Fruit fly (Drosophila melanogaster) whole organism, embryonic: ENCODE results near the gene CG7069.
A peak's percentile ranks its signal among the peaks of the same experiment; 100 is the strongest.

Source experiments
- B-H1 ChIP-seq: fragments of 200-800 bp; sonication (Bioruptor generic); IDR thresholded peaks from 3 replicates; pipeline ENCODE4 v1.3.6; 2022; ENCODE audit warnings: missing biosample characterization, missing genetic modification characterization
- Blimp-1 ChIP-seq: fragments of 200-800 bp; sonication (Bioruptor generic); optimal IDR thresholded peaks from 3 replicates; lab custom pipeline; 2018; ENCODE audit warnings: missing biosample characterization, missing genetic modification characterization, mild to moderate bottlenecking, moderate library complexity, missing genetic modification reagents
- CG10431 ChIP-seq: fragments of 200-800 bp; sonication (Bioruptor generic); optimal IDR thresholded peaks from 3 replicates; lab custom pipeline; 2018; ENCODE audit warnings: missing biosample characterization, mild to moderate bottlenecking, missing genetic modification characterization
- CG11247 ChIP-seq: fragments of 200-800 bp; sonication (Bioruptor generic); IDR thresholded peaks from 2 replicates; pipeline ENCODE4 v1.3.6; 2022; ENCODE audit warnings: missing biosample characterization, missing genetic modification characterization
- CG12236 ChIP-seq: fragments of 200-800 bp; sonication (Bioruptor generic); optimal IDR thresholded peaks from 2 replicates; lab custom pipeline; 2016; ENCODE audit warnings: missing biosample characterization, missing genetic modification characterization
- CG15011 ChIP-seq: fragments of 200-800 bp; sonication (Bioruptor generic); optimal IDR thresholded peaks from 3 replicates; lab custom pipeline; 2018; ENCODE audit warnings: missing biosample characterization, mild to moderate bottlenecking, missing genetic modification characterization
- CG1647 ChIP-seq: fragments of 200-800 bp; sonication (Bioruptor generic); optimal IDR thresholded peaks from 3 replicates; lab custom pipeline; 2016; ENCODE audit warnings: missing biosample characterization, missing genetic modification characterization
- CG16813 ChIP-seq: fragments of 200-800 bp; sonication (Bioruptor generic); IDR thresholded peaks from 3 replicates; pipeline ENCODE4 v1.3.6; 2022; ENCODE audit warnings: missing biosample characterization, missing genetic modification characterization; ENCODE audit not compliant: partially characterized antibody
- CG17328 ChIP-seq: fragments of 200-800 bp; sonication (Bioruptor generic); IDR thresholded peaks from 2 replicates; pipeline ENCODE4 v1.3.6; 2022; ENCODE audit warnings: missing biosample characterization, missing genetic modification characterization
- CG17802 ChIP-seq: fragments of 200-800 bp; sonication (Bioruptor generic); optimal IDR thresholded peaks from 2 replicates; lab custom pipeline; 2018; ENCODE audit warnings: missing biosample characterization, mild to moderate bottlenecking, missing genetic modification characterization, moderate library complexity
- CG2712 ChIP-seq: fragments of 200-800 bp; optimal IDR thresholded peaks from 3 replicates; lab custom pipeline; 2019; ENCODE audit warnings: missing biosample characterization, mild to moderate bottlenecking, missing genetic modification characterization, moderate library complexity
- CG30020 ChIP-seq: fragments of 200-800 bp; optimal IDR thresholded peaks from 2 replicates; lab custom pipeline; 2019; ENCODE audit warnings: missing biosample characterization, mild to moderate bottlenecking, missing genetic modification characterization, moderate library complexity
- CG30403 ChIP-seq: fragments of 200-800 bp; sonication (Bioruptor generic); optimal IDR thresholded peaks from 3 replicates; lab custom pipeline; 2016; ENCODE audit warnings: missing biosample characterization, missing genetic modification characterization
- CG3065 ChIP-seq: fragments of 200-800 bp; sonication (Bioruptor generic); optimal IDR thresholded peaks from 2 replicates; lab custom pipeline; 2016; ENCODE audit warnings: missing biosample characterization, missing genetic modification characterization
- CG31388 ChIP-seq: fragments of 200-800 bp; sonication (Bioruptor generic); optimal IDR thresholded peaks from 2 replicates; lab custom pipeline; 2016; ENCODE audit warnings: missing biosample characterization, missing genetic modification characterization
- CG3838 ChIP-seq: fragments of 200-800 bp; sonication (Bioruptor generic); optimal IDR thresholded peaks from 3 replicates; lab custom pipeline; 2016; ENCODE audit warnings: missing biosample characterization, missing genetic modification characterization
- CG43689 ChIP-seq: fragments of 200-800 bp; sonication (Bioruptor generic); IDR thresholded peaks from 2 replicates; pipeline ENCODE4 v1.3.6; 2022; ENCODE audit warnings: missing biosample characterization, missing genetic modification characterization
- CG5953 ChIP-seq: fragments of 200-800 bp; sonication (Bioruptor generic); IDR thresholded peaks from 2 replicates; pipeline ENCODE4 v1.3.6; 2022; ENCODE audit warnings: missing biosample characterization, missing genetic modification characterization
- CG6654 ChIP-seq: fragments of 200-800 bp; sonication (Bioruptor generic); optimal IDR thresholded peaks from 2 replicates; lab custom pipeline; 2017; ENCODE audit warnings: missing biosample characterization, mild to moderate bottlenecking, missing genetic modification characterization
- CG6813 ChIP-seq: fragments of 200-800 bp; sonication (Bioruptor generic); optimal IDR thresholded peaks from 2 replicates; lab custom pipeline; 2017; ENCODE audit warnings: missing biosample characterization, missing genetic modification characterization, mild to moderate bottlenecking, moderate library complexity, missing genetic modification reagents
- CG8478 ChIP-seq: fragments of >200 bp; optimal IDR thresholded peaks from 2 replicates; lab custom pipeline; 2018
- CG8765 ChIP-seq: fragments of 200-800 bp; sonication (Bioruptor generic); IDR thresholded peaks from 2 replicates; pipeline ENCODE4 v1.3.6; 2022; ENCODE audit warnings: missing biosample characterization, missing genetic modification characterization
- CG9727 ChIP-seq: fragments of 200-800 bp; sonication (Bioruptor generic); optimal IDR thresholded peaks from 3 replicates; lab custom pipeline; 2017; ENCODE audit warnings: missing biosample characterization, mild to moderate bottlenecking, missing genetic modification characterization
- CG9797 ChIP-seq: fragments of 200-800 bp; sonication (Bioruptor generic); optimal IDR thresholded peaks from 3 replicates; lab custom pipeline; 2018; ENCODE audit warnings: missing biosample characterization, mild to moderate bottlenecking, missing genetic modification characterization
- CTCF ChIP-seq: fragments of 200-800 bp; sonication (Bioruptor generic); optimal IDR thresholded peaks from 2 replicates; lab custom pipeline; 2017; ENCODE audit warnings: missing biosample characterization, mild to moderate bottlenecking, missing genetic modification characterization, moderate library complexity
- D ChIP-seq, 2 experiments: fragments of 200-800 bp in 1 of 2; fragments of >200 bp in 1 of 2; sonication (Bioruptor generic) in 1 of 2; optimal IDR thresholded peaks; 2 replicates in 1 of 2; 3 replicates in 1 of 2; lab custom pipeline; 2017; ENCODE audit warnings: mild to moderate bottlenecking in 1 of 2, missing biosample characterization in 1 of 2, missing genetic modification characterization in 1 of 2, missing genetic modification reagents in 1 of 2
- Dad ChIP-seq: fragments of 200-800 bp; sonication (Bioruptor generic); optimal IDR thresholded peaks from 3 replicates; lab custom pipeline; 2016; ENCODE audit warnings: missing biosample characterization, missing genetic modification characterization
- Deaf1 ChIP-seq: fragments of 200-800 bp; optimal IDR thresholded peaks from 3 replicates; lab custom pipeline; 2019; ENCODE audit warnings: missing biosample characterization, mild to moderate bottlenecking, missing genetic modification characterization, moderate library complexity
- Doc2 ChIP-seq: fragments of 200-800 bp; sonication (Bioruptor generic); IDR thresholded peaks from 2 replicates; pipeline ENCODE4 v1.3.6; 2022; ENCODE audit warnings: missing biosample characterization, missing genetic modification characterization
- Hr51 ChIP-seq, 2 experiments: fragments of 200-800 bp; sonication (Bioruptor generic); optimal IDR thresholded peaks; 2 replicates in 1 of 2; 3 replicates in 1 of 2; lab custom pipeline; 2016 to 2018; ENCODE audit warnings: missing biosample characterization in 2 of 2, missing genetic modification characterization in 2 of 2, mild to moderate bottlenecking in 1 of 2, moderate library complexity in 1 of 2
- Meics ChIP-seq: fragments of 200-800 bp; sonication (Bioruptor generic); optimal IDR thresholded peaks from 2 replicates; lab custom pipeline; 2017; ENCODE audit warnings: missing biosample characterization, mild to moderate bottlenecking, missing genetic modification characterization
- Mes4 ChIP-seq: fragments of 200-800 bp; sonication (Bioruptor generic); optimal IDR thresholded peaks from 2 replicates; lab custom pipeline; 2016; ENCODE audit warnings: missing biosample characterization, missing genetic modification characterization
- NC2α ChIP-seq: fragments of 200-800 bp; sonication (Bioruptor generic); optimal IDR thresholded peaks from 2 replicates; lab custom pipeline; 2016; ENCODE audit warnings: missing biosample characterization, missing genetic modification characterization
- NC2β ChIP-seq: fragments of 200-800 bp; sonication (Bioruptor generic); optimal IDR thresholded peaks from 2 replicates; lab custom pipeline; 2016; ENCODE audit warnings: missing biosample characterization, missing genetic modification characterization
- Ravus ChIP-seq: fragments of 200-800 bp; sonication (Bioruptor generic); IDR thresholded peaks from 2 replicates; pipeline ENCODE4 v1.3.6; 2022; ENCODE audit warnings: missing biosample characterization, missing genetic modification characterization
- Sry-δ ChIP-seq: fragments of 200-800 bp; sonication (Bioruptor generic); optimal IDR thresholded peaks from 2 replicates; lab custom pipeline; 2016; ENCODE audit warnings: missing biosample characterization, missing genetic modification characterization
- ara ChIP-seq: fragments of 200-800 bp; sonication (Bioruptor generic); IDR thresholded peaks from 2 replicates; pipeline ENCODE4 v1.3.6; 2022; ENCODE audit warnings: missing biosample characterization, missing genetic modification characterization
- ash1 ChIP-seq: fragments of 200-800 bp; sonication (Bioruptor generic); optimal IDR thresholded peaks from 2 replicates; lab custom pipeline; 2018; ENCODE audit warnings: missing biosample characterization, mild to moderate bottlenecking, missing genetic modification characterization
- cad ChIP-seq: fragments of >200 bp; optimal IDR thresholded peaks from 2 replicates; lab custom pipeline; 2017; ENCODE audit warnings: missing biosample characterization, missing genetic modification characterization
- corto ChIP-seq: fragments of 200-800 bp; sonication (Bioruptor generic); optimal IDR thresholded peaks from 2 replicates; lab custom pipeline; 2016; ENCODE audit warnings: missing biosample characterization, mild to moderate bottlenecking, missing genetic modification characterization, moderate library complexity
- kah ChIP-seq: fragments of 200-800 bp; sonication (Bioruptor generic); optimal IDR thresholded peaks from 2 replicates; lab custom pipeline; 2018; ENCODE audit warnings: missing biosample characterization, mild to moderate bottlenecking, missing genetic modification characterization
- oc ChIP-seq: fragments of 200-800 bp; sonication (Bioruptor generic); optimal IDR thresholded peaks from 2 replicates; lab custom pipeline; 2018; ENCODE audit warnings: missing biosample characterization, mild to moderate bottlenecking, missing genetic modification characterization, moderate library complexity
- pb ChIP-seq: fragments of 200-800 bp; sonication (Bioruptor generic); optimal IDR thresholded peaks from 3 replicates; lab custom pipeline; 2016; ENCODE audit warnings: missing biosample characterization, missing genetic modification characterization
- ranshi ChIP-seq: fragments of 200-800 bp; sonication (Bioruptor generic); IDR thresholded peaks from 2 replicates; pipeline ENCODE4 v1.3.6; 2022; ENCODE audit warnings: missing biosample characterization, missing genetic modification characterization
- repo ChIP-seq: fragments of 200-800 bp; sonication (Bioruptor generic); optimal IDR thresholded peaks from 2 replicates; lab custom pipeline; 2016; ENCODE audit warnings: missing biosample characterization, missing genetic modification characterization
- run ChIP-seq: fragments of 200-800 bp; sonication (Bioruptor generic); optimal IDR thresholded peaks from 3 replicates; lab custom pipeline; 2018; ENCODE audit warnings: missing biosample characterization, mild to moderate bottlenecking, missing genetic modification characterization
- vnd ChIP-seq: fragments of 200-800 bp; sonication (Bioruptor generic); IDR thresholded peaks from 3 replicates; pipeline ENCODE4 v1.3.6; 2022; ENCODE audit warnings: missing biosample characterization, missing genetic modification characterization; ENCODE audit not compliant: partially characterized antibody
- vvl ChIP-seq: fragments of 200-800 bp; sonication (Bioruptor generic); IDR thresholded peaks from 2 replicates; pipeline ENCODE4 v1.3.6; 2022; ENCODE audit warnings: missing biosample characterization, missing genetic modification characterization

Gene CG7069

dm6 chr3R:22368777-22369214 lies 3.8 kb upstream of the CG7069 start (continued):
- TF ChIP-seq vnd (GFP tag; lab: Robert Waterston, UW) = no peak
- TF ChIP-seq CG1647 (GFP tag; lab: Kevin White, UChicago) = peak; percentile 24
- TF ChIP-seq CG17802 (tag; lab: Kevin White, UChicago) = no peak
- peak; percentile 42; the same call in 2 of the 3 replicates for TF ChIP-seq B-H1
- no peak for TF ChIP-seq Blimp-1 (GFP tag; lab: Kevin White, UChicago)
- TF ChIP-seq CG6654 (GFP tag; lab: Kevin White, UChicago) = no peak
- no peak for TF ChIP-seq CG3838 (GFP tag; lab: Kevin White, UChicago)
- TF ChIP-seq CG15011 (GFP tag; lab: Kevin White, UChicago) = peak; percentile 57
- TF ChIP-seq CG16813 (GFP tag; lab: Robert Waterston, UW) = no peak
- TF ChIP-seq CG9797 (GFP tag; lab: Kevin White, UChicago) = no peak
- TF ChIP-seq D (optimal IDR thresholded peaks at IDR 0.05; lab: Kevin White, UChicago) = no peak
- TF ChIP-seq D (GFP tag; optimal IDR thresholded peaks at IDR 0.05; lab: Kevin White, UChicago) = peak; percentile 41
- TF ChIP-seq CG11247 = peak; percentile 54; the same call in 1 of the 2 replicates
- no peak for TF ChIP-seq oc (tag; lab: Kevin White, UChicago)
- no peak for TF ChIP-seq CG31388 (GFP tag; lab: Kevin White, UChicago)
- peak; percentile 46 for TF ChIP-seq ara (GFP tag; lab: Robert Waterston, UW)
- TF ChIP-seq CG8478 (lab: Kevin White, UChicago) = no peak
- 0 out of 2 replicates have a peak, but pooled peaks have one; percentile 46 for TF ChIP-seq CG5953 (GFP tag; lab: Robert Waterston, UW)
- TF ChIP-seq Doc2 = no peak
- TF ChIP-seq NC2α = no peak
- peak; percentile 75 for TF ChIP-seq CG30403 (GFP tag; lab: Kevin White, UChicago)
- TF ChIP-seq cad = no peak
- TF ChIP-seq ash1 (GFP tag; lab: Kevin White, UChicago) = no peak
- TF ChIP-seq ranshi (GFP tag; lab: Robert Waterston, UW) = peak; percentile 81; the same call in 1 of the 2 replicates
- TF ChIP-seq pb = peak; percentile 12
- TF ChIP-seq CG2712 = peak; percentile 64
- no peak for TF ChIP-seq CTCF (GFP tag; lab: Kevin White, UChicago)
- TF ChIP-seq CG8765 = peak; percentile 6; the same call in 1 of the 2 replicates
- TF ChIP-seq Ravus = peak; percentile 72
- peak; percentile 6 for TF ChIP-seq CG30020 (tag; lab: Kevin White, UChicago)
- peak; percentile 8 for TF ChIP-seq run (tag; lab: Kevin White, UChicago)
- TF ChIP-seq Sry-δ (GFP tag; lab: Kevin White, UChicago) = no peak
- no peak for TF ChIP-seq CG10431 (GFP tag; lab: Kevin White, UChicago)
- TF ChIP-seq Dad (GFP tag; lab: Kevin White, UChicago) = no peak
- peak; percentile 72 for TF ChIP-seq vvl
- TF ChIP-seq repo = no peak
- peak; percentile 28; the same call in 1 of the 2 replicates for TF ChIP-seq CG43689 (GFP tag; lab: Robert Waterston, UW)
- TF ChIP-seq CG3065 = no peak
- peak; percentile 54 for TF ChIP-seq Deaf1
- peak; percentile 77 for TF ChIP-seq Meics (GFP tag; lab: Kevin White, UChicago)
- TF ChIP-seq corto (GFP tag; lab: Kevin White, UChicago) = peak; percentile 69
- TF ChIP-seq Hr51 (GFP tag; optimal IDR thresholded peaks at IDR 0.05; lab: Kevin White, UChicago) = peak; percentile 34 to 65
- peak; percentile 74 for TF ChIP-seq CG9727
- TF ChIP-seq CG17328 (GFP tag; lab: Robert Waterston, UW) = peak; percentile 74
- TF ChIP-seq kah (GFP tag; lab: Kevin White, UChicago) = no peak
- no peak for TF ChIP-seq CG12236
- TF ChIP-seq Mes4 (GFP tag; lab: Kevin White, UChicago) = no peak
- TF ChIP-seq CG6813 (GFP tag; lab: Kevin White, UChicago) = peak; percentile 6
- no peak for TF ChIP-seq NC2β (GFP tag; lab: Kevin White, UChicago)
